Worm (Caenorhabditis elegans) whole organism, late embryonic: ENCODE measurements around the gene pqn-15.

ENCODE experiments used
- C08G9.2 ChIP-seq: sonication (generic microtip); optimal IDR thresholded peaks from 2 replicates; lab custom pipeline; 2016; ENCODE audit warnings: mild to moderate bottlenecking, missing genetic modification characterization, moderate library complexity, missing compliant biosample characterization
- C38D4.7 ChIP-seq: fragments of 200-800 bp; sonication (Bioruptor generic); optimal IDR thresholded peaks from 2 replicates; lab custom pipeline; 2018; ENCODE audit warnings: mild to moderate bottlenecking, missing genetic modification characterization, moderate library complexity, missing compliant biosample characterization
- K02D7.2 ChIP-seq: sonication (generic microtip); optimal IDR thresholded peaks from 2 replicates; lab custom pipeline; 2017; ENCODE audit warnings: mild to moderate bottlenecking, missing genetic modification characterization, missing compliant biosample characterization
- K09A11.1 ChIP-seq: sonication (generic microtip); optimal IDR thresholded peaks from 2 replicates; lab custom pipeline; 2017; ENCODE audit warnings: antibody characterized with exemption, mild to moderate bottlenecking, missing genetic modification characterization, missing compliant biosample characterization; ENCODE audit not compliant: insufficient read depth
- T23F11.4 ChIP-seq: fragments of 200-800 bp; sonication (Bioruptor generic); optimal IDR thresholded peaks from 2 replicates; lab custom pipeline; 2018; ENCODE audit warnings: mild to moderate bottlenecking, missing genetic modification characterization, missing compliant biosample characterization
- Y22D7AL.16 ChIP-seq: sonication (generic microtip); optimal IDR thresholded peaks from 2 replicates; lab custom pipeline; 2016; ENCODE audit warnings: missing genetic modification characterization, missing compliant biosample characterization
- ahr-1 ChIP-seq: sonication (generic microtip); optimal IDR thresholded peaks from 2 replicates; lab custom pipeline; 2016; ENCODE audit warnings: missing genetic modification characterization, missing compliant biosample characterization
- ama-1 ChIP-seq: fragments of 150-350 bp; optimal IDR thresholded peaks from 2 replicates; lab custom pipeline; 2014
- ceh-18 ChIP-seq: sonication (generic microtip); optimal IDR thresholded peaks from 2 replicates; lab custom pipeline; 2016; ENCODE audit warnings: missing genetic modification characterization, missing compliant biosample characterization
- ceh-19 ChIP-seq: fragments of 200-800 bp; sonication (Bioruptor generic); optimal IDR thresholded peaks from 2 replicates; lab custom pipeline; 2018; ENCODE audit warnings: mild to moderate bottlenecking, missing genetic modification characterization, missing compliant biosample characterization
- ceh-30 ChIP-seq: fragments of 150-350 bp; optimal IDR thresholded peaks from 2 replicates; lab custom pipeline; 2014; ENCODE audit warnings: missing biosample characterization, missing genetic modification characterization
- ceh-31 ChIP-seq: sonication (generic microtip); optimal IDR thresholded peaks from 2 replicates; lab custom pipeline; 2016; ENCODE audit warnings: missing genetic modification characterization, missing compliant biosample characterization
- ceh-34 ChIP-seq: sonication (generic microtip); optimal IDR thresholded peaks from 2 replicates; lab custom pipeline; 2016; ENCODE audit warnings: mild to moderate bottlenecking, missing genetic modification characterization, missing compliant biosample characterization
- ceh-48 ChIP-seq: sonication (generic microtip); optimal IDR thresholded peaks from 2 replicates; lab custom pipeline; 2016; ENCODE audit warnings: missing genetic modification characterization, inconsistent platforms, missing compliant biosample characterization
- ceh-9 ChIP-seq: sonication (generic microtip); optimal IDR thresholded peaks from 2 replicates; lab custom pipeline; 2016; ENCODE audit warnings: mild to moderate bottlenecking, missing genetic modification characterization, inconsistent platforms, missing compliant biosample characterization
- dmd-4 ChIP-seq: sonication (generic microtip); optimal IDR thresholded peaks from 2 replicates; lab custom pipeline; 2016; ENCODE audit warnings: borderline replicate concordance, missing genetic modification characterization, missing compliant biosample characterization
- elt-4 ChIP-seq: sonication (generic microtip); optimal IDR thresholded peaks from 2 replicates; lab custom pipeline; 2016; ENCODE audit warnings: missing genetic modification characterization, missing compliant biosample characterization
- ets-4 ChIP-seq: sonication (generic microtip); optimal IDR thresholded peaks from 2 replicates; lab custom pipeline; 2016; ENCODE audit warnings: missing genetic modification characterization, missing compliant biosample characterization
- fax-1 ChIP-seq: sonication (generic microtip); optimal IDR thresholded peaks from 2 replicates; lab custom pipeline; 2016; ENCODE audit warnings: missing genotype, missing genetic modification characterization, missing compliant biosample characterization
- fkh-10 ChIP-seq: fragments of 150-350 bp; optimal IDR thresholded peaks from 2 replicates; lab custom pipeline; 2014; ENCODE audit warnings: missing biosample characterization, missing genetic modification reagents, missing genetic modification characterization
- hlh-15 ChIP-seq: sonication (generic microtip); optimal IDR thresholded peaks from 2 replicates; lab custom pipeline; 2016; ENCODE audit warnings: missing genetic modification characterization, missing compliant biosample characterization
- hlh-6 ChIP-seq: sonication (generic microtip); optimal IDR thresholded peaks from 2 replicates; lab custom pipeline; 2016; ENCODE audit warnings: missing genotype, missing genetic modification characterization, missing compliant biosample characterization
- lim-6 ChIP-seq: sonication (generic microtip); optimal IDR thresholded peaks from 2 replicates; lab custom pipeline; 2016; ENCODE audit warnings: missing genetic modification characterization, missing compliant biosample characterization
- lin-11 ChIP-seq: fragments of 200-800 bp; sonication (Bioruptor generic); optimal IDR thresholded peaks from 2 replicates; lab custom pipeline; 2018; ENCODE audit warnings: mild to moderate bottlenecking, missing genetic modification characterization, missing compliant biosample characterization
- madf-2 ChIP-seq: sonication (generic microtip); optimal IDR thresholded peaks from 2 replicates; lab custom pipeline; 2017; ENCODE audit warnings: missing genetic modification characterization, missing compliant biosample characterization
- mec-3 ChIP-seq: sonication (generic microtip); optimal IDR thresholded peaks from 2 replicates; lab custom pipeline; 2016; ENCODE audit warnings: borderline replicate concordance, missing genetic modification characterization, missing compliant biosample characterization
- nfya-1 ChIP-seq: sonication (generic microtip); optimal IDR thresholded peaks from 2 replicates; lab custom pipeline; 2017; ENCODE audit warnings: missing genetic modification characterization, mild to moderate bottlenecking, missing compliant biosample characterization, antibody characterized with exemption, moderate library complexity
- nhr-11 ChIP-seq: fragments of 150-350 bp; optimal IDR thresholded peaks from 2 replicates; lab custom pipeline; 2014; ENCODE audit warnings: missing biosample characterization, missing genetic modification characterization
- npax-4 ChIP-seq: sonication (generic microtip); optimal IDR thresholded peaks from 2 replicates; lab custom pipeline; 2016; ENCODE audit warnings: missing genetic modification characterization, missing compliant biosample characterization
- odd-2 ChIP-seq: sonication (generic microtip); optimal IDR thresholded peaks from 2 replicates; lab custom pipeline; 2017; ENCODE audit warnings: antibody characterized with exemption, mild to moderate bottlenecking, missing genetic modification characterization, missing compliant biosample characterization
- pag-3 ChIP-seq: sonication (generic microtip); optimal IDR thresholded peaks from 2 replicates; lab custom pipeline; 2016; ENCODE audit warnings: missing compliant biosample characterization, missing genetic modification characterization, borderline replicate concordance
- pax-1 ChIP-seq: fragments of 150-350 bp; optimal IDR thresholded peaks from 2 replicates; lab custom pipeline; 2014; ENCODE audit warnings: missing biosample characterization, missing genetic modification characterization
- pha-2 ChIP-seq: sonication (generic microtip); optimal IDR thresholded peaks from 2 replicates; lab custom pipeline; 2017; ENCODE audit warnings: mild to moderate bottlenecking, missing genetic modification characterization, missing compliant biosample characterization
- pha-4 ChIP-seq: fragments of 150-350 bp; optimal IDR thresholded peaks from 2 replicates; lab custom pipeline; 2018; ENCODE audit warnings: missing biosample characterization, missing genetic modification reagents, missing genetic modification characterization
- pqm-1 ChIP-seq: sonication (generic microtip); optimal IDR thresholded peaks from 2 replicates; lab custom pipeline; 2016; ENCODE audit warnings: missing genetic modification characterization, missing compliant biosample characterization
- ref-2 ChIP-seq: sonication (generic microtip); optimal IDR thresholded peaks from 2 replicates; lab custom pipeline; 2016; ENCODE audit warnings: missing genetic modification characterization, missing compliant biosample characterization
- rnt-1 ChIP-seq: sonication (generic microtip); optimal IDR thresholded peaks from 2 replicates; lab custom pipeline; 2016; ENCODE audit warnings: missing genetic modification characterization, missing compliant biosample characterization
- sdc-2 ChIP-seq: sonication (generic microtip); optimal IDR thresholded peaks from 2 replicates; lab custom pipeline; 2016; ENCODE audit warnings: missing genotype, missing genetic modification characterization, missing compliant biosample characterization
- sox-2 ChIP-seq: fragments of 200-800 bp; sonication (Bioruptor generic); IDR thresholded peaks from 2 replicates; pipeline ENCODE4 v1.3.6; 2022; ENCODE audit warnings: missing genetic modification reagents, missing genetic modification characterization, missing compliant biosample characterization
- sox-4 ChIP-seq: sonication (generic microtip); optimal IDR thresholded peaks from 2 replicates; lab custom pipeline; 2017; ENCODE audit warnings: mild to moderate bottlenecking, missing genetic modification characterization, inconsistent platforms, missing compliant biosample characterization
- tbx-2 ChIP-seq: sonication (generic microtip); optimal IDR thresholded peaks from 2 replicates; lab custom pipeline; 2016; ENCODE audit warnings: missing genetic modification characterization, missing compliant biosample characterization
- unc-3 ChIP-seq, 2 experiments: fragments of 200-800 bp in 1 of 2; sonication (Bioruptor generic) in 1 of 2; sonication (generic microtip) in 1 of 2; conservative IDR thresholded peaks in 1 of 2; optimal IDR thresholded peaks in 1 of 2; 2 replicates each; pipeline versions ENCODE4 v1.3.6 to Lab custom; 2016 to 2022; ENCODE audit warnings: missing compliant biosample characterization in 2 of 2, missing genetic modification characterization in 2 of 2, missing genetic modification reagents in 1 of 2
- unc-42 ChIP-seq: sonication (generic microtip); optimal IDR thresholded peaks from 2 replicates; lab custom pipeline; 2016; ENCODE audit warnings: missing genotype, missing genetic modification characterization, missing compliant biosample characterization
- unc-55 ChIP-seq: sonication (generic microtip); optimal IDR thresholded peaks from 2 replicates; lab custom pipeline; 2017; ENCODE audit warnings: missing biosample characterization, missing genetic modification reagents, missing genetic modification characterization
- unc-86 ChIP-seq: sonication (generic microtip); optimal IDR thresholded peaks from 2 replicates; lab custom pipeline; 2016; ENCODE audit warnings: missing genetic modification characterization, missing compliant biosample characterization
- zip-5 ChIP-seq: sonication (generic microtip); optimal IDR thresholded peaks from 2 replicates; lab custom pipeline; 2016; ENCODE audit warnings: missing genetic modification characterization, missing compliant biosample characterization
- ztf-16 ChIP-seq: sonication (generic microtip); optimal IDR thresholded peaks from 2 replicates; lab custom pipeline; 2017; ENCODE audit warnings: missing genetic modification characterization, missing compliant biosample characterization

Gene pqn-15

DNA sequence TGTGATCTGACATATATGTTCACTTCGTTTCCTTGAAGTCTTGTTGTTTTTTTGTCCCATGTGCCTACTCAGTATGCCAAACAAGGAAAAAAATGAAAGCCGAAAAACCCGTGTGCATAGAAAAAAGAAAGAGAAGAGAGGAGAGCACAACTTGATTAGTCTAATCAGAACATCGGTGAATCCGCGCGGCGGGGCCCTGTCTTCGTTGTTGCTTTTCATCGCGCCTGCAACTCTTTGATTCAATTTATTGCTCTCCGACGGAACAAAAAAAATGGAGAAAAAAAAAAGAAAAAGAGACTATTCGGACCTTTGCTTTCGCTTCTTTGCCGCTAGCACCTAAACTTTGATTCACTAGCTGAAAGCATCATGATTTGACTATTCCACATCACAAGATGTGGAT is 8.2 kb upstream of the pqn-15 start:
- TF ChIP-seq sdc-2 (tag; lab: Kevin White, UChicago) (no peak), fkh-10 (GFP tag; lab: Kevin White, UChicago) (peak; percentile 24), lim-6 (tag; lab: Kevin White, UChicago) (no peak), ets-4 (tag; lab: Kevin White, UChicago) (no peak), C38D4.7 (GFP tag; lab: Kevin White, UChicago) (no peak), ceh-30 (tag; lab: Kevin White, UChicago) (no peak), K09A11.1 (tag; lab: Kevin White, UChicago) (no peak), ceh-9 (tag; lab: Kevin White, UChicago) (no peak), mec-3 (tag; lab: Kevin White, UChicago) (no peak), hlh-15 (tag; lab: Kevin White, UChicago) (no peak), unc-42 (tag; lab: Kevin White, UChicago) (peak; percentile 95)

DNA sequence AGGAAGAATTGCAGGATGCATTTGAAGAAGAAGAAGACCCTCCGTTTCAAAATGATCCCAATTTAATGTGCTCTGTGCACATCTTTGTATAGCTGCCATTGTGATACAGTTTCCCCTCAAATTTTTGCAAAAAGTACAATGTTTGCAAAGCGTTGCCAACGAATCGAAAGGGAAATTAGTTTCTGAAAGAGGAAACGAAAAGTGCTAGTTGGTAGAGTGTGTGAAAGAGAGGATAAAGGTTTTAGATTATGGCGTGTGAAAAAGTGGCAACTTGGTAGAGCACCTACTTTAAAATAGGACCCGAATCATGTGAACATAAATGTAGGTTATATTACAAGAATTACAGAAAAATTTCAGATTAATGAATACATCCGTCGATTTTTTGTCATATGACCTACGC is 4.9 kb upstream of the pqn-15 start, which contains the start of gene C52B9.8:
Gene C52B9.8 (minus strand): TSS at position 101 of the 400 bp plus-strand sequence.
- TF ChIP-seq rnt-1 (tag; lab: Kevin White, UChicago) (no peak), sox-4 (tag; lab: Kevin White, UChicago) (no peak), ama-1 (lab: Kevin White, UChicago) (no peak), sdc-2 (tag; lab: Kevin White, UChicago) (no peak), ceh-31 (tag; lab: Kevin White, UChicago) (no peak), unc-42 (tag; lab: Kevin White, UChicago) (no peak), ceh-30 (tag; lab: Kevin White, UChicago) (no peak), npax-4 (tag; lab: Kevin White, UChicago) (no peak), sox-2 (GFP tag; lab: Robert Waterston, UW) (no peak)

DNA sequence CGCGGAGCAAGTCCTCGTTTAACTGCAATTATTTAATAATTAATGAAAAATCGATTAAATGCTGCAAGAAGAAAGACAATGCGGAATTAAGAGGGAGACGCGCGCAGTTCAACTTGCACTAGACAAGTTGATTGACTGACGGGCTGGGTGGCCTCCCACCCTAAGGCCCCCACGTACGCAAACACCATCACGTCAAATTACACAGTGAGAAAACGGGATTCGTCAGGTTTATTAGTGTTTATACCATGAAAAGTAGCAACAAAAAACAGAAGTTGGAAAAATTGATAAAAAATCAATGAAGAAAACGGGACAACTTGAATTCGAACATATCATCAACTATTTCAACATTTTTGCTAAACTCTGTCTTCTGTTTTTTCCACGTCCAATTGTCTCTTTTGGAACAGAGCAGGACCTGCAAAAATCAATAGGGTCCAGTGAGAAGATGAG is 821 bp upstream of the pqn-15 start:
- no peak for TF ChIP-seq npax-4 (tag; lab: Kevin White, UChicago)
- TF ChIP-seq hlh-6 (tag; lab: Kevin White, UChicago), result no peak
- peak; percentile 32 for TF ChIP-seq ref-2 (tag; lab: Kevin White, UChicago)
- peak; percentile 84 for TF ChIP-seq unc-55 (GFP tag; lab: Kevin White, UChicago)
- TF ChIP-seq sdc-2 (tag; lab: Kevin White, UChicago), result peak; percentile 47
- TF ChIP-seq pha-2 (tag; lab: Kevin White, UChicago), result no peak
- no peak for TF ChIP-seq zip-5
- no peak for TF ChIP-seq odd-2 (tag; lab: Kevin White, UChicago)
- TF ChIP-seq dmd-4 (tag; lab: Kevin White, UChicago), result no peak
- TF ChIP-seq pax-1 (tag; lab: Kevin White, UChicago), result no peak
- TF ChIP-seq elt-4 (tag; lab: Kevin White, UChicago), result no peak
- TF ChIP-seq Y22D7AL.16 (tag; lab: Kevin White, UChicago), result no peak
- TF ChIP-seq nhr-11, result no peak
- no peak for TF ChIP-seq sox-2 (GFP tag; lab: Robert Waterston, UW)
- no peak for TF ChIP-seq pqm-1
- no peak for TF ChIP-seq fax-1 (tag; lab: Kevin White, UChicago)
- TF ChIP-seq tbx-2, result no peak
- TF ChIP-seq madf-2 (tag; lab: Kevin White, UChicago), result no peak
- TF ChIP-seq T23F11.4 (GFP tag; lab: Kevin White, UChicago), result no peak
- TF ChIP-seq ceh-19 (GFP tag; lab: Kevin White, UChicago), result no peak
- TF ChIP-seq ceh-18, result no peak
- no peak for TF ChIP-seq pag-3 (tag; lab: Kevin White, UChicago)
- peak; percentile 18 for TF ChIP-seq unc-42 (tag; lab: Kevin White, UChicago)
- TF ChIP-seq K02D7.2, result no peak
- TF ChIP-seq C08G9.2 (tag; lab: Kevin White, UChicago), result no peak
- no peak for TF ChIP-seq ahr-1
- peak; percentile 13 for TF ChIP-seq nfya-1
- no peak for TF ChIP-seq C38D4.7 (GFP tag; lab: Kevin White, UChicago)
- TF ChIP-seq ceh-48, result peak; percentile 64
- TF ChIP-seq unc-86 (tag; lab: Kevin White, UChicago), result peak; percentile 5
- no peak for TF ChIP-seq lim-6 (tag; lab: Kevin White, UChicago)
- TF ChIP-seq unc-3 (GFP tag; conservative IDR thresholded peaks at IDR 0.05; lab: Robert Waterston, UW), result 0 out of 2 replicates have a peak, but pooled peaks have one; percentile 27
- TF ChIP-seq unc-3 (tag; optimal IDR thresholded peaks at IDR 0.05; lab: Kevin White, UChicago), result no peak
- peak; percentile 26 for TF ChIP-seq ceh-34 (tag; lab: Kevin White, UChicago)
- no peak for TF ChIP-seq lin-11 (tag; lab: Kevin White, UChicago)
- TF ChIP-seq ztf-16 (tag; lab: Kevin White, UChicago), result no peak
- no peak for TF ChIP-seq pha-4 (tag; lab: Kevin White, UChicago)
- no peak for TF ChIP-seq K09A11.1 (tag; lab: Kevin White, UChicago)
